Fruit fly (Drosophila melanogaster) whole organism, embryonic: Measurements from ENCODE around the gene BomBc3.

ENCODE experiments used
- BtbVII ChIP-seq: fragments of 200-800 bp; sonication (Bioruptor generic); optimal IDR thresholded peaks from 3 replicates; lab custom pipeline; 2017; ENCODE audit warnings: missing biosample characterization, mild to moderate bottlenecking, missing genetic modification characterization
- C15 ChIP-seq: fragments of 200-800 bp; sonication (Bioruptor generic); IDR thresholded peaks from 3 replicates; pipeline ENCODE4 v1.3.6; 2022; ENCODE audit warnings: missing biosample characterization, missing genetic modification characterization
- CG10267 ChIP-seq: fragments of 200-800 bp; sonication (Bioruptor generic); optimal IDR thresholded peaks from 2 replicates; lab custom pipeline; 2018; ENCODE audit warnings: missing biosample characterization, mild to moderate bottlenecking, missing genetic modification characterization, moderate library complexity
- CG10274 ChIP-seq: fragments of 200-800 bp; sonication (Bioruptor generic); optimal IDR thresholded peaks from 3 replicates; lab custom pipeline; 2017; ENCODE audit warnings: missing biosample characterization, mild to moderate bottlenecking, missing genetic modification characterization
- CG10321 ChIP-seq: fragments of 200-800 bp; sonication (Bioruptor generic); IDR thresholded peaks from 2 replicates; pipeline ENCODE4 v1.3.6; 2022; ENCODE audit warnings: missing biosample characterization, missing genetic modification characterization
- CG10565 ChIP-seq: fragments of 200-800 bp; sonication (Bioruptor generic); optimal IDR thresholded peaks from 3 replicates; lab custom pipeline; 2016; ENCODE audit warnings: missing biosample characterization, mild to moderate bottlenecking, missing genetic modification characterization
- CG10959 ChIP-seq: fragments of 200-800 bp; sonication (Bioruptor generic); IDR thresholded peaks from 2 replicates; pipeline ENCODE4 v1.3.6; 2022; ENCODE audit warnings: missing biosample characterization, missing genetic modification characterization
- CG11247 ChIP-seq: fragments of 200-800 bp; sonication (Bioruptor generic); IDR thresholded peaks from 2 replicates; pipeline ENCODE4 v1.3.6; 2022; ENCODE audit warnings: missing biosample characterization, missing genetic modification characterization
- CG13123 ChIP-seq: fragments of 200-800 bp; sonication (Bioruptor generic); optimal IDR thresholded peaks from 2 replicates; lab custom pipeline; 2016; ENCODE audit warnings: missing biosample characterization, missing genetic modification characterization
- CG15269 ChIP-seq: fragments of 200-800 bp; sonication (Bioruptor generic); optimal IDR thresholded peaks from 2 replicates; lab custom pipeline; 2018; ENCODE audit warnings: missing biosample characterization, mild to moderate bottlenecking, missing genetic modification characterization, moderate library complexity
- CG1602 ChIP-seq: fragments of 200-800 bp; sonication (Bioruptor generic); optimal IDR thresholded peaks from 3 replicates; lab custom pipeline; 2016; ENCODE audit warnings: missing biosample characterization, missing genetic modification characterization
- CG2199 ChIP-seq: fragments of 200-800 bp; sonication (Bioruptor generic); IDR thresholded peaks from 3 replicates; pipeline ENCODE4 v1.3.6; 2022; ENCODE audit warnings: missing biosample characterization, missing genetic modification characterization
- CG30403 ChIP-seq: fragments of 200-800 bp; sonication (Bioruptor generic); optimal IDR thresholded peaks from 3 replicates; lab custom pipeline; 2016; ENCODE audit warnings: missing biosample characterization, missing genetic modification characterization
- CG34376 ChIP-seq: fragments of 200-800 bp; sonication (Bioruptor generic); optimal IDR thresholded peaks from 2 replicates; lab custom pipeline; 2018; ENCODE audit warnings: missing biosample characterization, mild to moderate bottlenecking, missing genetic modification characterization
- CG3847 ChIP-seq: fragments of 200-800 bp; sonication (Bioruptor generic); IDR thresholded peaks from 2 replicates; pipeline ENCODE4 v1.3.6; 2022; ENCODE audit warnings: missing biosample characterization, missing genetic modification characterization
- CG6683 ChIP-seq: fragments of 200-800 bp; sonication (Bioruptor generic); optimal IDR thresholded peaks from 2 replicates; lab custom pipeline; 2017; ENCODE audit warnings: missing biosample characterization, mild to moderate bottlenecking, missing genetic modification characterization, missing genetic modification reagents
- CG7271 ChIP-seq: fragments of 200-800 bp; sonication (Bioruptor generic); optimal IDR thresholded peaks from 2 replicates; lab custom pipeline; 2018; ENCODE audit warnings: missing biosample characterization, mild to moderate bottlenecking, missing genetic modification characterization, moderate library complexity
- CG9609 ChIP-seq: fragments of 200-800 bp; sonication (Bioruptor generic); optimal IDR thresholded peaks from 3 replicates; lab custom pipeline; 2016; ENCODE audit warnings: missing biosample characterization, missing genetic modification characterization
- D19B ChIP-seq: fragments of 200-800 bp; sonication (Bioruptor generic); optimal IDR thresholded peaks from 2 replicates; lab custom pipeline; 2017; ENCODE audit warnings: missing biosample characterization, mild to moderate bottlenecking, missing genetic modification characterization
- Dbx ChIP-seq: fragments of 200-800 bp; sonication (Bioruptor generic); IDR thresholded peaks from 3 replicates; pipeline ENCODE4 v1.3.6; 2022; ENCODE audit warnings: missing biosample characterization, missing genetic modification characterization
- Drgx ChIP-seq: fragments of 200-800 bp; sonication (Bioruptor generic); IDR thresholded peaks from 2 replicates; pipeline ENCODE4 v1.3.6; 2022; ENCODE audit warnings: missing biosample characterization, missing genetic modification characterization
- E2f1 ChIP-seq: fragments of 200-800 bp; sonication (Bioruptor generic); IDR thresholded peaks from 2 replicates; pipeline ENCODE4 v1.3.6; 2022; ENCODE audit warnings: missing biosample characterization, missing genetic modification characterization
- HLH54F ChIP-seq: fragments of 200-800 bp; sonication (Bioruptor generic); optimal IDR thresholded peaks from 3 replicates; lab custom pipeline; 2016; ENCODE audit warnings: missing biosample characterization, missing genetic modification characterization
- HmgD ChIP-seq: fragments of 200-800 bp; sonication (Bioruptor generic); optimal IDR thresholded peaks from 3 replicates; lab custom pipeline; 2016; ENCODE audit warnings: missing biosample characterization, missing genetic modification characterization
- HmgZ ChIP-seq: fragments of 200-800 bp; sonication (Bioruptor generic); optimal IDR thresholded peaks from 2 replicates; lab custom pipeline; 2018; ENCODE audit warnings: missing biosample characterization, mild to moderate bottlenecking, missing genetic modification characterization
- MTF-1 ChIP-seq: fragments of 200-800 bp; sonication (Bioruptor generic); optimal IDR thresholded peaks from 2 replicates; lab custom pipeline; 2018; ENCODE audit warnings: missing biosample characterization, mild to moderate bottlenecking, missing genetic modification characterization, borderline replicate concordance
- Myb ChIP-seq: fragments of 200-800 bp; sonication (Bioruptor generic); optimal IDR thresholded peaks from 2 replicates; lab custom pipeline; 2016; ENCODE audit warnings: missing biosample characterization, missing genetic modification characterization
- Neu2 ChIP-seq: fragments of 200-800 bp; sonication (Bioruptor generic); optimal IDR thresholded peaks from 3 replicates; lab custom pipeline; 2016; ENCODE audit warnings: missing biosample characterization, missing genetic modification characterization, borderline replicate concordance
- Nf-YA ChIP-seq: fragments of 200-800 bp; sonication (Bioruptor generic); IDR thresholded peaks from 2 replicates; pipeline ENCODE4 v1.3.6; 2022; ENCODE audit warnings: missing biosample characterization, missing genetic modification characterization
- NfI ChIP-seq: fragments of 200-800 bp; sonication (Bioruptor generic); optimal IDR thresholded peaks from 3 replicates; lab custom pipeline; 2018; ENCODE audit warnings: missing biosample characterization, mild to moderate bottlenecking, missing genetic modification characterization, moderate library complexity
- Rx ChIP-seq: fragments of 200-800 bp; sonication (Bioruptor generic); IDR thresholded peaks from 2 replicates; pipeline ENCODE4 v1.3.6; 2022; ENCODE audit warnings: missing biosample characterization, missing genetic modification characterization
- Scr ChIP-seq: fragments of 200-800 bp; sonication (Bioruptor generic); IDR thresholded peaks from 2 replicates; pipeline ENCODE4 v1.3.6; 2022; ENCODE audit warnings: missing biosample characterization, missing genetic modification characterization; ENCODE audit not compliant: partially characterized antibody
- Sox102F ChIP-seq: fragments of 200-800 bp; sonication (Bioruptor generic); optimal IDR thresholded peaks from 2 replicates; lab custom pipeline; 2018; ENCODE audit warnings: missing biosample characterization, mild to moderate bottlenecking, missing genetic modification characterization, moderate library complexity
- bab2 ChIP-seq: fragments of 200-800 bp; sonication (Bioruptor generic); optimal IDR thresholded peaks from 2 replicates; lab custom pipeline; 2016; ENCODE audit warnings: missing biosample characterization, missing genetic modification characterization
- bbx ChIP-seq: fragments of 200-800 bp; sonication (Bioruptor generic); IDR thresholded peaks from 2 replicates; pipeline ENCODE4 v1.3.6; 2022; ENCODE audit warnings: missing biosample characterization, missing genetic modification characterization; ENCODE audit not compliant: partially characterized antibody
- bigmax ChIP-seq: fragments of 200-800 bp; sonication (Bioruptor generic); optimal IDR thresholded peaks from 2 replicates; lab custom pipeline; 2018; ENCODE audit warnings: missing biosample characterization, mild to moderate bottlenecking, missing genetic modification characterization
- cas ChIP-seq: fragments of 200-800 bp; sonication (Bioruptor generic); IDR thresholded peaks from 2 replicates; pipeline ENCODE4 v1.3.6; 2022; ENCODE audit warnings: missing biosample characterization, missing genetic modification characterization
- dysf ChIP-seq: fragments of 200-800 bp; sonication (Bioruptor generic); IDR thresholded peaks from 3 replicates; pipeline ENCODE4 v1.3.6; 2022; ENCODE audit warnings: missing biosample characterization, missing genetic modification characterization
- grau ChIP-seq: fragments of 200-800 bp; optimal IDR thresholded peaks from 3 replicates; lab custom pipeline; 2019; ENCODE audit warnings: missing biosample characterization, mild to moderate bottlenecking, missing genetic modification characterization, moderate library complexity
- ind ChIP-seq: fragments of 200-800 bp; sonication (Bioruptor generic); optimal IDR thresholded peaks from 3 replicates; lab custom pipeline; 2016; ENCODE audit warnings: missing biosample characterization, missing genetic modification characterization
- jumu ChIP-seq: fragments of 200-800 bp; sonication (Bioruptor generic); optimal IDR thresholded peaks from 3 replicates; lab custom pipeline; 2016; ENCODE audit warnings: missing biosample characterization, missing genetic modification characterization
- ken ChIP-seq: fragments of 200-800 bp; sonication (Bioruptor generic); IDR thresholded peaks from 3 replicates; pipeline ENCODE4 v1.3.6; 2022; ENCODE audit warnings: missing biosample characterization, missing genetic modification characterization
- knrl ChIP-seq: fragments of 200-800 bp; sonication (Bioruptor generic); IDR thresholded peaks from 3 replicates; pipeline ENCODE4 v1.3.6; 2022; ENCODE audit warnings: missing biosample characterization, missing genetic modification characterization; ENCODE audit not compliant: partially characterized antibody
- lbe ChIP-seq: fragments of 200-800 bp; sonication (Bioruptor generic); optimal IDR thresholded peaks from 2 replicates; lab custom pipeline; 2016; ENCODE audit warnings: missing biosample characterization, mild to moderate bottlenecking, missing genetic modification characterization
- luna ChIP-seq: fragments of 200-800 bp; sonication (Bioruptor generic); optimal IDR thresholded peaks from 2 replicates; lab custom pipeline; 2016; ENCODE audit warnings: missing biosample characterization, missing genetic modification characterization
- maf-S ChIP-seq: fragments of 200-800 bp; sonication (Bioruptor generic); optimal IDR thresholded peaks from 2 replicates; lab custom pipeline; 2016; ENCODE audit warnings: missing biosample characterization, missing genetic modification characterization
- onecut ChIP-seq: fragments of 200-800 bp; sonication (Bioruptor generic); IDR thresholded peaks from 2 replicates; pipeline ENCODE4 v1.3.6; 2022; ENCODE audit warnings: missing biosample characterization, missing genetic modification characterization
- ro ChIP-seq: fragments of 200-800 bp; sonication (Bioruptor generic); IDR thresholded peaks from 2 replicates; pipeline ENCODE4 v1.3.6; 2022; ENCODE audit warnings: missing biosample characterization, missing genetic modification characterization
- slbo ChIP-seq: fragments of 200-800 bp; sonication (Bioruptor generic); IDR thresholded peaks from 2 replicates; pipeline ENCODE4 v1.3.6; 2022; ENCODE audit warnings: missing biosample characterization, missing genetic modification characterization
- wor ChIP-seq: fragments of 200-800 bp; sonication (Bioruptor generic); IDR thresholded peaks from 2 replicates; pipeline ENCODE4 v1.3.6; 2022; ENCODE audit warnings: missing biosample characterization, missing genetic modification characterization
- zen ChIP-seq: fragments of 200-800 bp; sonication (Bioruptor generic); optimal IDR thresholded peaks from 3 replicates; lab custom pipeline; 2018; ENCODE audit warnings: missing biosample characterization, mild to moderate bottlenecking, missing genetic modification characterization, moderate library complexity
- zfh2 ChIP-seq: fragments of 200-800 bp; sonication (Bioruptor generic); optimal IDR thresholded peaks from 2 replicates; lab custom pipeline; 2016; ENCODE audit warnings: missing biosample characterization, missing genetic modification characterization

BomBc3 gene

DNA sequence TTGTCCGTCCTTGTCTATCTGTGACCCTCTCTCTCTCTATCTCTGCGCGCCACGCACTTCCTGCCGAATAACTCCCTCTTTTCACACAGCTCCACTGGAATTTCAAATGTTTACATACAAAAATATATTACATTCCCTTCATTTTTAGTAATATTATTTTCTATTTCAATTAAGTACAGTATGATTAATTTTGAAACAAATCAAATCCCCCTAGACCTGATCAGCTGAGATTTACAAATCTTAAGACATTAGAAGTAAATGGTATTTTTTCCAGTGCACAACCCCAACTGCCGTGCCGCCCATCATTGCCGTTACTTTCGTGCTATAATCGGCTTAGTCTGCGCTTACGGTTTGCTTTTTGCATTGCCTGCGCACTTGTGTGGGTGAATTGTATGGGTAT lies 21.4 kb downstream of the BomBc3 start (continued):
- TF ChIP-seq CG6683 (GFP tag; lab: Kevin White, UChicago) = no peak
- no peak for TF ChIP-seq ro (GFP tag; lab: Robert Waterston, UW)
- TF ChIP-seq knrl (GFP tag; lab: Robert Waterston, UW) = no peak
- TF ChIP-seq CG10267 = no peak
- TF ChIP-seq C15 (GFP tag; lab: Robert Waterston, UW) = no peak
- TF ChIP-seq HmgZ = no peak
- no peak for TF ChIP-seq CG10959 (GFP tag; lab: Robert Waterston, UW)
- TF ChIP-seq slbo (GFP tag; lab: Robert Waterston, UW) = peak; percentile 62
- no peak for TF ChIP-seq bigmax (GFP tag; lab: Kevin White, UChicago)
- TF ChIP-seq jumu (GFP tag; lab: Kevin White, UChicago) = no peak
- TF ChIP-seq HmgD (GFP tag; lab: Kevin White, UChicago) = no peak
- TF ChIP-seq CG11247 (GFP tag; lab: Robert Waterston, UW) = no peak
- TF ChIP-seq CG30403 = peak; percentile 48
- no peak for TF ChIP-seq maf-S (GFP tag; lab: Kevin White, UChicago)
- TF ChIP-seq wor (GFP tag; lab: Robert Waterston, UW) = no peak
- TF ChIP-seq Sox102F (GFP tag; lab: Kevin White, UChicago) = peak; percentile 63
- TF ChIP-seq grau (tag; lab: Kevin White, UChicago) = no peak
- no peak for TF ChIP-seq Rx (GFP tag; lab: Robert Waterston, UW)
- no peak for TF ChIP-seq MTF-1 (GFP tag; lab: Kevin White, UChicago)
- no peak for TF ChIP-seq zfh2 (GFP tag; lab: Kevin White, UChicago)
- no peak for TF ChIP-seq Scr (GFP tag; lab: Robert Waterston, UW)
- no peak for TF ChIP-seq CG2199 (GFP tag; lab: Robert Waterston, UW)
- TF ChIP-seq Drgx (GFP tag; lab: Robert Waterston, UW) = no peak
- TF ChIP-seq ind (GFP tag; lab: Kevin White, UChicago) = peak; percentile 78
- TF ChIP-seq bab2 (GFP tag; lab: Kevin White, UChicago) = no peak
- TF ChIP-seq onecut (GFP tag; lab: Robert Waterston, UW) = peak; percentile 39; the same call in 1 of the 2 replicates
- no peak for TF ChIP-seq zen (tag; lab: Kevin White, UChicago)
- no peak for TF ChIP-seq CG10565 (GFP tag; lab: Kevin White, UChicago)
- no peak for TF ChIP-seq CG7271 (tag; lab: Kevin White, UChicago)
- no peak; the same call in 1 of the 3 replicates for TF ChIP-seq Dbx
- no peak for TF ChIP-seq lbe (GFP tag; lab: Kevin White, UChicago)
- TF ChIP-seq bbx (GFP tag; lab: Robert Waterston, UW) = no peak
- TF ChIP-seq CG15269 (tag; lab: Kevin White, UChicago) = peak; percentile 66
- TF ChIP-seq D19B = no peak
- TF ChIP-seq CG10321 (GFP tag; lab: Robert Waterston, UW) = no peak
- no peak for TF ChIP-seq CG34376 (GFP tag; lab: Kevin White, UChicago)
- TF ChIP-seq CG10274 (GFP tag; lab: Kevin White, UChicago) = peak; percentile 15
- TF ChIP-seq CG13123 = no peak
- TF ChIP-seq E2f1 = peak; percentile 48; the same call in 1 of the 2 replicates
- peak; percentile 66; the same call in 1 of the 3 replicates for TF ChIP-seq dysf (GFP tag; lab: Robert Waterston, UW)
- TF ChIP-seq CG9609 (GFP tag; lab: Kevin White, UChicago) = no peak
- TF ChIP-seq BtbVII (GFP tag; lab: Kevin White, UChicago) = peak; percentile 64
- TF ChIP-seq Myb (GFP tag; lab: Kevin White, UChicago) = no peak
- no peak for TF ChIP-seq ken
- peak; percentile 2 for TF ChIP-seq HLH54F
- no peak for TF ChIP-seq CG1602
- no peak for TF ChIP-seq Neu2 (GFP tag; lab: Kevin White, UChicago)
- TF ChIP-seq CG3847 (GFP tag; lab: Robert Waterston, UW) = 0 out of 2 replicates have a peak, but pooled peaks have one; percentile 33
- TF ChIP-seq Nf-YA (GFP tag; lab: Robert Waterston, UW) = no peak
- no peak for TF ChIP-seq cas (GFP tag; lab: Robert Waterston, UW)
- no peak for TF ChIP-seq luna (GFP tag; lab: Kevin White, UChicago)
- TF ChIP-seq NfI (GFP tag; lab: Kevin White, UChicago) = peak; percentile 24
